Fruit fly (Drosophila melanogaster): ENCODE data around the gene Strump.

Gene Strump

DNA sequence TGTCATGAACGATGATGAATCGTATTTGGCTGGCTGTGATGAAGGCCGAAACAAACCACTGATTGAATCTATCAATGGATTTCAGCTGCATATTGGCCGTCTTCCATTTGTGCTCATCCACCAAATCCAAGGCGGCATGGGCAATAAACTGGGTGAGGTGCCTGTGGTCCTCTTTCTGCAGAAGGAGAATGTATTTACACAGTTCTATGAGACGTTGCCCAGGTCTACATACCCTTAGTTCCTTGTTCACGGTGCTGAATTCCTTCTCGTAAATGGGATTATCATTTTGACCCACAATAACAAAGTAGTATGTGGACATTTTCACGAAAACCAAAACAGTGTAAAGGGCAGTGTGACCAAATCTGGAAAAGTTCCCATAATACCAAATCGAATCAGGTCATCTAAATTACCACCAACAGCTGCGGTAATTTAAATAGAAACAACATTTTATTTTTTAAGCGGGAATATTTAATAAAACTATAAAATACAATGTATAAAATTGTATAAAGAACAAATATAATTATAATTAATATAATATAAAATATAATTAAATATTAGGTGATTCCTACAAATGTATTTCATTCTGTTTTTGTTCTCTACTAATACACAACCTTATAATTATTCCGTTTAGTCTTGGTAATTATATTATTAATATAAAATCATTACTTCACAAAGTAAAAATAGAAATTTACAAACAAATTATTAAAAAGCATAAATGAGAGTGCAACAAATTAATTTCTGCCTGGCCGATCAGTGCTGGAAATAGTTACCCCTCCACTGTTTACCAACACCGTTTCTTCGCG is 9.7 kb downstream of the Strump start, which contains the start of the genes Trs20 and elg1 (continued):
- TF ChIP-seq Mes4 (GFP tag; optimal IDR thresholded peaks at IDR 0.05) (no peak), vfl (GFP tag; optimal IDR thresholded peaks at IDR 0.05) (no peak), pho (GFP tag; optimal IDR thresholded peaks at IDR 0.05) (no peak), CG17829 (tag; optimal IDR thresholded peaks at IDR 0.05) (peak; percentile 75), Mrtf (GFP tag; IDR thresholded peaks at IDR 0.05) (no peak), Eip74EF (GFP tag; optimal IDR thresholded peaks at IDR 0.05) (no peak), CG12391 (tag; optimal IDR thresholded peaks at IDR 0.05) (peak; percentile 84), CG2116 (GFP tag; optimal IDR thresholded peaks at IDR 0.05) (peak; percentile 39), ro (GFP tag; IDR thresholded peaks at IDR 0.05) (no peak), CG12659 (GFP tag; optimal IDR thresholded peaks at IDR 0.05) (peak; percentile 59), CG14860 (GFP tag; IDR thresholded peaks at IDR 0.05; ENCODE audit: partially characterized antibody) (no peak), mam (GFP tag; optimal IDR thresholded peaks at IDR 0.05) (peak; percentile 7), Meics (GFP tag; optimal IDR thresholded peaks at IDR 0.05) (peak; percentile 61), Atf-2 (GFP tag; optimal IDR thresholded peaks at IDR 0.05) (no peak), CG18476 (GFP tag; optimal IDR thresholded peaks at IDR 0.05) (no peak), CG2202 (tag; optimal IDR thresholded peaks at IDR 0.05) (no peak), Elba2 (GFP tag; optimal IDR thresholded peaks at IDR 0.05) (peak; percentile 4), unc-4 (GFP tag; IDR thresholded peaks at IDR 0.05; ENCODE audit: partially characterized antibody) (no peak), CG10209 (GFP tag; optimal IDR thresholded peaks at IDR 0.05) (peak; percentile 56), CG3281 (GFP tag; optimal IDR thresholded peaks at IDR 0.05) (peak; percentile 51), nau (GFP tag; optimal IDR thresholded peaks at IDR 0.05) (no peak), bab2 (GFP tag; optimal IDR thresholded peaks at IDR 0.05) (no peak), CG6765 (GFP tag; optimal IDR thresholded peaks at IDR 0.05) (peak; percentile 27), Ets65A (GFP tag) (peak; percentile 66), cg (GFP tag; optimal IDR thresholded peaks at IDR 0.05) (no peak), CG8359 (GFP tag; optimal IDR thresholded peaks at IDR 0.05; ENCODE audit: borderline replicate concordance) (no peak), trem (tag; optimal IDR thresholded peaks at IDR 0.05) (peak; percentile 56), gsb-n (tag; optimal IDR thresholded peaks at IDR 0.05) (peak; percentile 85), vvl (GFP tag; IDR thresholded peaks at IDR 0.05) (peak; percentile 62), Asciz (GFP tag; optimal IDR thresholded peaks at IDR 0.05) (no peak), kah (GFP tag; optimal IDR thresholded peaks at IDR 0.05) (peak; percentile 8), hkb (optimal IDR thresholded peaks at IDR 0.05) (no peak), hkb (GFP tag; IDR thresholded peaks at IDR 0.05) (0 out of 2 replicates have a peak, but pooled peaks have one; percentile 25), schlank (tag; optimal IDR thresholded peaks at IDR 0.05) (no peak), nerfin-1 (tag; optimal IDR thresholded peaks at IDR 0.05) (peak; percentile 15), tgo (GFP tag; IDR thresholded peaks at IDR 0.05) (peak; percentile 35; the same call in 1 of the 3 replicates), D19B (GFP tag; optimal IDR thresholded peaks at IDR 0.05) (no peak), twi (tag; optimal IDR thresholded peaks at IDR 0.05) (peak; percentile 49), btn (GFP tag; optimal IDR thresholded peaks at IDR 0.05) (no peak), dmrt99B (tag; optimal IDR thresholded peaks at IDR 0.05) (no peak), Spps (tag; optimal IDR thresholded peaks at IDR 0.05) (no peak), Sry-β (GFP tag; optimal IDR thresholded peaks at IDR 0.05) (no peak), Hand (GFP tag; optimal IDR thresholded peaks at IDR 0.05) (peak; percentile 11), lab (GFP tag; optimal IDR thresholded peaks at IDR 0.05) (peak; percentile 62), Ets97D (GFP tag; optimal IDR thresholded peaks at IDR 0.05) (peak; percentile 16), CG2120 (GFP tag; optimal IDR thresholded peaks at IDR 0.05) (peak; percentile 42), caup (GFP tag; optimal IDR thresholded peaks at IDR 0.05; ENCODE audit: severe bottlenecking) (peak; percentile 49), gcm (GFP tag; optimal IDR thresholded peaks at IDR 0.05) (peak; percentile 77)
